Fruit fly (Drosophila melanogaster): Measurements from ENCODE around the gene Abcd3.

DNA sequence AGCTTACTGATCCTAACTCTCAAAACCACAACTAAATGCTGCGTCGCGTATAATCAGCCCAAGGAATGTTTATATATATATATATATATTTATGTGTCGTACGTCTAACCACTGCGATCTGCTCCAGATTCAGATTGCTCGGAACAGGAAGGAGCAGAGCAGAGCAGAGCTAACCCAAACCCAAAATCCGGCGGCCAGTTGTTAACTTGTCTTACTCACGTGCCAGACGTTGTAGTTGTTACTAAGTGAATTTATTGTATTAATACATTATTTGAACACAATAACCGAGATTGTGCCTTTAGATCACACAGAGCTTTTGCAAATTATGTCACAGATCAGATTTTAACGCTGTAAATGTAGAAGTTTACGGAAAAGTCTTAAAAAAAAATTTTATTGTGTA is 2.6 kb upstream of the Abcd3 start, which contains the start of gene Alr:
- TF ChIP-seq CG7045 (GFP tag; optimal IDR thresholded peaks at IDR 0.05) = no peak
- TF ChIP-seq toe (GFP tag; optimal IDR thresholded peaks at IDR 0.05) = no peak
- no peak for TF ChIP-seq CG11617 (GFP tag; optimal IDR thresholded peaks at IDR 0.05)
- TF ChIP-seq pad (GFP tag; optimal IDR thresholded peaks at IDR 0.05) = no peak
- no peak for TF ChIP-seq cnc (optimal IDR thresholded peaks at IDR 0.05)
- TF ChIP-seq kay (GFP tag; ENCODE audit: borderline replicate concordance) = no peak
- TF ChIP-seq CG7101 (tag; optimal IDR thresholded peaks at IDR 0.05) = no peak
- no peak for TF ChIP-seq Hr96 (GFP tag; optimal IDR thresholded peaks at IDR 0.05)

Data from whole organism, adult.